Worm (Caenorhabditis elegans): ENCODE data around the gene F31E8.4.

F31E8.4 gene

ce11 chrII:6823233-6823632 lies 23.3 kb upstream of the F31E8.4 start:
- no peak for TF ChIP-seq unc-62 (GFP tag; optimal IDR thresholded peaks at IDR 0.05)

ce11 chrII:6822347-6822746 lies 22.4 kb upstream of the F31E8.4 start:
- TF ChIP-seq unc-62 (GFP tag; optimal IDR thresholded peaks at IDR 0.05), result no peak

- TF ChIP-seq unc-62 (GFP tag; optimal IDR thresholded peaks at IDR 0.05), result no peak
Measured at ce11 chrII:6821832-6822231, 21.9 kb upstream of the F31E8.4 start.

ce11 chrII:6821118-6821517 lies 21.2 kb upstream of the F31E8.4 start:
- no peak for TF ChIP-seq unc-62 (GFP tag; optimal IDR thresholded peaks at IDR 0.05)

- TF ChIP-seq unc-62 (GFP tag; optimal IDR thresholded peaks at IDR 0.05), result no peak
Measured at ce11 chrII:6820278-6820971, 20.5 kb upstream of the F31E8.4 start.

- TF ChIP-seq unc-62 (GFP tag; optimal IDR thresholded peaks at IDR 0.05), result no peak
Measured at ce11 chrII:6816324-6816723, 16.4 kb upstream of the F31E8.4 start.

ce11 chrII:6812514-6812913 lies 12.6 kb upstream of the F31E8.4 start:
- no peak for TF ChIP-seq unc-62 (GFP tag; optimal IDR thresholded peaks at IDR 0.05)

- no peak for TF ChIP-seq unc-62 (GFP tag; optimal IDR thresholded peaks at IDR 0.05)
Measured at ce11 chrII:6810663-6811062, 10.7 kb upstream of the F31E8.4 start, which contains the start of gene snt-1. Gene snt-1, plus strand, starts transcription at chrII:6810963.

ce11 chrII:6808539-6808938 lies 8.6 kb upstream of the F31E8.4 start:
- no peak for TF ChIP-seq unc-62 (GFP tag; optimal IDR thresholded peaks at IDR 0.05)

ce11 chrII:6807162-6807561 lies 7.2 kb upstream of the F31E8.4 start, which contains the start of gene F31E8.5:
Gene F31E8.5, minus strand, starts transcription at chrII:6807262.
- TF ChIP-seq unc-62 (GFP tag; optimal IDR thresholded peaks at IDR 0.05), result no peak

- no peak for TF ChIP-seq unc-62 (GFP tag; optimal IDR thresholded peaks at IDR 0.05)
Measured at ce11 chrII:6803024-6803423, 3.1 kb upstream of the F31E8.4 start, which contains the start of gene tab-1. Gene tab-1, plus strand, starts transcription at chrII:6803324.

- TF ChIP-seq unc-62 (GFP tag; optimal IDR thresholded peaks at IDR 0.05), result no peak
Measured at ce11 chrII:6801262-6801661, 1.3 kb upstream of the F31E8.4 start.

ce11 chrII:6791891-6792290 lies 8.1 kb downstream of the F31E8.4 start, which contains the start of gene T13C2.2:
Gene T13C2.2, plus strand, starts transcription at chrII:6792191.
- no peak for TF ChIP-seq unc-62 (GFP tag; optimal IDR thresholded peaks at IDR 0.05)

- no peak for TF ChIP-seq unc-62 (GFP tag; optimal IDR thresholded peaks at IDR 0.05)
Measured at ce11 chrII:6788672-6789298, 11.2 kb downstream of the F31E8.4 start, which contains the start of gene T13C2.3. Gene T13C2.3, plus strand, starts transcription at chrII:6789248.

ce11 chrII:6783377-6783829 lies 16.6 kb downstream of the F31E8.4 start, which contains the start of gene gldi-2:
Gene gldi-2, plus strand, starts transcription at chrII:6783427.
- TF ChIP-seq unc-62 (GFP tag; optimal IDR thresholded peaks at IDR 0.05), result no peak

ce11 chrII:6782738-6783163 lies 17.2 kb downstream of the F31E8.4 start:
- TF ChIP-seq unc-62 (GFP tag; optimal IDR thresholded peaks at IDR 0.05), result no peak

- TF ChIP-seq unc-62 (GFP tag; optimal IDR thresholded peaks at IDR 0.05), result no peak
Measured at ce11 chrII:6781983-6782382, 18.0 kb downstream of the F31E8.4 start.
